Fruit fly (Drosophila melanogaster) whole organism, embryonic: Measurements from ENCODE around the gene Atg6.

Experiments used
- CG31441 ChIP-seq: fragments of 200-800 bp; sonication (Bioruptor generic); IDR thresholded peaks from 2 replicates; pipeline ENCODE4 v1.3.6; 2022; ENCODE audit warnings: missing biosample characterization, missing genetic modification characterization
- org-1 ChIP-seq: fragments of 200-800 bp; sonication (Bioruptor generic); optimal IDR thresholded peaks from 2 replicates; lab custom pipeline; 2017; ENCODE audit warnings: missing biosample characterization, missing genetic modification characterization
- seq ChIP-seq: fragments of 200-800 bp; sonication (Bioruptor generic); IDR thresholded peaks from 2 replicates; pipeline ENCODE4 v1.3.6; 2022; ENCODE audit warnings: missing biosample characterization, missing genetic modification characterization

- TF ChIP-seq CG31441 (GFP tag; lab: Robert Waterston, UW) (no peak), seq (GFP tag; lab: Robert Waterston, UW) (no peak), org-1 (GFP tag; lab: Kevin White, UChicago) (no peak)
These were observed 15.1 kb upstream of the Atg6 start for dm6 chr3R:24065718-24066117.
